Fruit fly (Drosophila melanogaster) whole organism, embryonic: ENCODE data around the gene CG31871.

ENCODE experiments used
- Aef1 ChIP-seq: fragments of 200-800 bp; sonication (Bioruptor generic); IDR thresholded peaks from 3 replicates; pipeline ENCODE4 v1.3.6; 2022; ENCODE audit warnings: missing biosample characterization, missing genetic modification characterization
- CG10274 ChIP-seq: fragments of 200-800 bp; sonication (Bioruptor generic); optimal IDR thresholded peaks from 3 replicates; lab custom pipeline; 2017; ENCODE audit warnings: missing biosample characterization, mild to moderate bottlenecking, missing genetic modification characterization
- CG10462 ChIP-seq: fragments of 200-800 bp; sonication (Bioruptor generic); optimal IDR thresholded peaks from 2 replicates; lab custom pipeline; 2016; ENCODE audit warnings: missing biosample characterization, missing genetic modification characterization
- CG11504 ChIP-seq: fragments of 200-800 bp; sonication (Bioruptor generic); optimal IDR thresholded peaks from 3 replicates; lab custom pipeline; 2019; ENCODE audit warnings: missing biosample characterization, mild to moderate bottlenecking, missing genetic modification characterization, moderate library complexity
- CG13123 ChIP-seq: fragments of 200-800 bp; sonication (Bioruptor generic); optimal IDR thresholded peaks from 2 replicates; lab custom pipeline; 2016; ENCODE audit warnings: missing biosample characterization, missing genetic modification characterization
- CG13775 ChIP-seq: fragments of 200-800 bp; sonication (Bioruptor generic); optimal IDR thresholded peaks from 3 replicates; lab custom pipeline; 2017; ENCODE audit warnings: missing biosample characterization, mild to moderate bottlenecking, missing genetic modification characterization
- CG15011 ChIP-seq: fragments of 200-800 bp; sonication (Bioruptor generic); optimal IDR thresholded peaks from 3 replicates; lab custom pipeline; 2018; ENCODE audit warnings: missing biosample characterization, mild to moderate bottlenecking, missing genetic modification characterization
- CG15073 ChIP-seq: fragments of 200-800 bp; sonication (Bioruptor generic); optimal IDR thresholded peaks from 2 replicates; lab custom pipeline; 2016; ENCODE audit warnings: missing biosample characterization, missing genetic modification characterization
- CG16813 ChIP-seq: fragments of 200-800 bp; sonication (Bioruptor generic); IDR thresholded peaks from 3 replicates; pipeline ENCODE4 v1.3.6; 2022; ENCODE audit warnings: missing biosample characterization, missing genetic modification characterization; ENCODE audit not compliant: partially characterized antibody
- CG17186 ChIP-seq: fragments of 200-800 bp; sonication (Bioruptor generic); optimal IDR thresholded peaks from 3 replicates; lab custom pipeline; 2017; ENCODE audit warnings: missing biosample characterization, missing genetic modification reagents, missing genetic modification characterization
- CG2199 ChIP-seq: fragments of 200-800 bp; sonication (Bioruptor generic); IDR thresholded peaks from 3 replicates; pipeline ENCODE4 v1.3.6; 2022; ENCODE audit warnings: missing biosample characterization, missing genetic modification characterization
- CG31441 ChIP-seq: fragments of 200-800 bp; sonication (Bioruptor generic); IDR thresholded peaks from 2 replicates; pipeline ENCODE4 v1.3.6; 2022; ENCODE audit warnings: missing biosample characterization, missing genetic modification characterization
- CG32767 ChIP-seq: fragments of 200-800 bp; sonication (Bioruptor generic); IDR thresholded peaks from 2 replicates; pipeline ENCODE4 v1.3.6; 2022; ENCODE audit warnings: missing biosample characterization, missing genetic modification characterization
- CG3995 ChIP-seq: fragments of 200-800 bp; sonication (Bioruptor generic); optimal IDR thresholded peaks from 3 replicates; lab custom pipeline; 2016; ENCODE audit warnings: missing biosample characterization, missing genetic modification characterization
- CG4328 ChIP-seq: fragments of 200-800 bp; sonication (Bioruptor generic); optimal IDR thresholded peaks from 3 replicates; lab custom pipeline; 2017; ENCODE audit warnings: missing biosample characterization, missing genetic modification reagents, missing genetic modification characterization
- CG5245 ChIP-seq: fragments of 200-800 bp; sonication (Bioruptor generic); optimal IDR thresholded peaks from 3 replicates; lab custom pipeline; 2016; ENCODE audit warnings: missing biosample characterization, missing genetic modification characterization
- CG5953 ChIP-seq: fragments of 200-800 bp; sonication (Bioruptor generic); IDR thresholded peaks from 2 replicates; pipeline ENCODE4 v1.3.6; 2022; ENCODE audit warnings: missing biosample characterization, missing genetic modification characterization
- CG8281 ChIP-seq: fragments of 200-800 bp; sonication (Bioruptor generic); optimal IDR thresholded peaks from 2 replicates; lab custom pipeline; 2018; ENCODE audit warnings: missing biosample characterization, mild to moderate bottlenecking, missing genetic modification characterization, moderate library complexity
- CG9797 ChIP-seq: fragments of 200-800 bp; sonication (Bioruptor generic); optimal IDR thresholded peaks from 3 replicates; lab custom pipeline; 2018; ENCODE audit warnings: missing biosample characterization, mild to moderate bottlenecking, missing genetic modification characterization
- CoRest ChIP-seq: fragments of 200-800 bp; sonication (Bioruptor generic); optimal IDR thresholded peaks from 3 replicates; lab custom pipeline; 2018; ENCODE audit warnings: missing biosample characterization, mild to moderate bottlenecking, missing genetic modification characterization, moderate library complexity
- Dad ChIP-seq: fragments of 200-800 bp; sonication (Bioruptor generic); optimal IDR thresholded peaks from 3 replicates; lab custom pipeline; 2016; ENCODE audit warnings: missing biosample characterization, missing genetic modification characterization
- Elba2 ChIP-seq: fragments of 200-800 bp; sonication (Bioruptor generic); optimal IDR thresholded peaks from 3 replicates; lab custom pipeline; 2016; ENCODE audit warnings: missing biosample characterization, missing genetic modification characterization
- Ets97D ChIP-seq: fragments of 200-800 bp; sonication (Bioruptor generic); optimal IDR thresholded peaks from 3 replicates; lab custom pipeline; 2016; ENCODE audit warnings: missing biosample characterization, missing genetic modification characterization
- Fer3 ChIP-seq: fragments of 200-800 bp; sonication (Bioruptor generic); optimal IDR thresholded peaks from 2 replicates; lab custom pipeline; 2018; ENCODE audit warnings: missing biosample characterization, mild to moderate bottlenecking, missing genetic modification characterization, moderate library complexity
- Hand ChIP-seq: fragments of 200-800 bp; sonication (Bioruptor generic); optimal IDR thresholded peaks from 2 replicates; lab custom pipeline; 2017; ENCODE audit warnings: mild to moderate bottlenecking, missing biosample characterization, missing genetic modification reagents, missing genetic modification characterization
- Lpt ChIP-seq: fragments of >200 bp; optimal IDR thresholded peaks from 2 replicates; lab custom pipeline; 2018; ENCODE audit warnings: missing biosample characterization, missing genetic modification characterization
- Meics ChIP-seq: fragments of 200-800 bp; sonication (Bioruptor generic); optimal IDR thresholded peaks from 2 replicates; lab custom pipeline; 2017; ENCODE audit warnings: missing biosample characterization, mild to moderate bottlenecking, missing genetic modification characterization
- Opbp ChIP-seq: fragments of 200-800 bp; sonication (Bioruptor generic); IDR thresholded peaks from 3 replicates; pipeline ENCODE4 v1.3.6; 2022; ENCODE audit warnings: missing biosample characterization, missing genetic modification characterization; ENCODE audit not compliant: partially characterized antibody
- Sin3A ChIP-seq: fragments of >200 bp; optimal IDR thresholded peaks from 2 replicates; lab custom pipeline; 2018
- ara ChIP-seq: fragments of 200-800 bp; sonication (Bioruptor generic); IDR thresholded peaks from 2 replicates; pipeline ENCODE4 v1.3.6; 2022; ENCODE audit warnings: missing biosample characterization, missing genetic modification characterization
- cad ChIP-seq: fragments of >200 bp; optimal IDR thresholded peaks from 2 replicates; lab custom pipeline; 2017; ENCODE audit warnings: missing biosample characterization, missing genetic modification characterization
- chif ChIP-seq, 2 experiments: fragments of 200-800 bp; sonication (Bioruptor generic); optimal IDR thresholded peaks; 3 replicates each; lab custom pipeline; 2016; ENCODE audit warnings: missing biosample characterization in 2 of 2, missing genetic modification characterization in 2 of 2
- chn ChIP-seq: fragments of 200-800 bp; sonication (Bioruptor generic); optimal IDR thresholded peaks from 2 replicates; lab custom pipeline; 2016; ENCODE audit warnings: missing biosample characterization, missing genetic modification characterization
- dati ChIP-seq: fragments of 200-800 bp; sonication (Bioruptor generic); IDR thresholded peaks from 2 replicates; pipeline ENCODE4 v1.3.6; 2022; ENCODE audit warnings: missing biosample characterization, missing genetic modification characterization
- ems ChIP-seq: fragments of 200-800 bp; sonication (Bioruptor generic); optimal IDR thresholded peaks from 3 replicates; lab custom pipeline; 2016; ENCODE audit warnings: missing biosample characterization, missing genetic modification characterization
- hth ChIP-seq: fragments of >200 bp; optimal IDR thresholded peaks from 2 replicates; lab custom pipeline; 2017; ENCODE audit warnings: inconsistent platforms
- insv ChIP-seq, 2 experiments: fragments of 200-800 bp; sonication (Bioruptor generic); optimal IDR thresholded peaks; 3 replicates each; lab custom pipeline; 2016 to 2018; ENCODE audit warnings: missing biosample characterization in 2 of 2, missing genetic modification characterization in 2 of 2
- lbe ChIP-seq: fragments of 200-800 bp; sonication (Bioruptor generic); optimal IDR thresholded peaks from 2 replicates; lab custom pipeline; 2016; ENCODE audit warnings: missing biosample characterization, mild to moderate bottlenecking, missing genetic modification characterization
- lov ChIP-seq, 2 experiments: fragments of 200-800 bp in 1 of 2; fragments of >200 bp in 1 of 2; sonication (Bioruptor generic) in 1 of 2; IDR thresholded peaks in 1 of 2; optimal IDR thresholded peaks in 1 of 2; 2 replicates in 1 of 2; 3 replicates in 1 of 2; pipeline versions ENCODE4 v1.3.6 to Lab custom; 2017 to 2022; ENCODE audit warnings: missing biosample characterization in 1 of 2, missing genetic modification characterization in 1 of 2
- org-1 ChIP-seq: fragments of 200-800 bp; sonication (Bioruptor generic); optimal IDR thresholded peaks from 2 replicates; lab custom pipeline; 2017; ENCODE audit warnings: missing biosample characterization, missing genetic modification characterization
- pho ChIP-seq: fragments of 200-800 bp; sonication (Bioruptor generic); optimal IDR thresholded peaks from 2 replicates; lab custom pipeline; 2016; ENCODE audit warnings: missing biosample characterization, missing genetic modification characterization
- ssp ChIP-seq: fragments of 200-800 bp; sonication (Bioruptor generic); IDR thresholded peaks from 2 replicates; pipeline ENCODE4 v1.3.6; 2022; ENCODE audit warnings: missing biosample characterization, missing genetic modification characterization
- stwl ChIP-seq: fragments of 200-800 bp; sonication (Bioruptor generic); optimal IDR thresholded peaks from 3 replicates; lab custom pipeline; 2018; ENCODE audit warnings: missing biosample characterization, mild to moderate bottlenecking, missing genetic modification characterization, moderate library complexity
- tin ChIP-seq: fragments of 200-800 bp; sonication (Bioruptor generic); optimal IDR thresholded peaks from 3 replicates; lab custom pipeline; 2016; ENCODE audit warnings: missing biosample characterization, missing genetic modification characterization
- zen ChIP-seq: fragments of 200-800 bp; sonication (Bioruptor generic); optimal IDR thresholded peaks from 3 replicates; lab custom pipeline; 2018; ENCODE audit warnings: missing biosample characterization, mild to moderate bottlenecking, missing genetic modification characterization, moderate library complexity

Gene CG31871

dm6 chr2L:10646726-10647125 is 15.2 kb upstream of the CG31871 start (continued):
- TF ChIP-seq Fer3 (no peak), stwl (tag; lab: Kevin White, UChicago) (peak; percentile 6), CG4328 (GFP tag; lab: Kevin White, UChicago) (no peak), Sin3A (lab: Kevin White, UChicago) (no peak), Dad (GFP tag; lab: Kevin White, UChicago) (no peak), CG5245 (GFP tag; lab: Kevin White, UChicago) (no peak), CG10274 (GFP tag; lab: Kevin White, UChicago) (no peak), Aef1 (GFP tag; lab: Robert Waterston, UW) (no peak), CG32767 (GFP tag; lab: Robert Waterston, UW) (no peak), insv (GFP tag; optimal IDR thresholded peaks at IDR 0.05; lab: Kevin White, UChicago) (peak in 1 of 2 experiments; percentile 77), CG31441 (GFP tag; lab: Robert Waterston, UW) (peak; percentile 59; the same call in 1 of the 2 replicates), Meics (GFP tag; lab: Kevin White, UChicago) (no peak), CG13123 (GFP tag; lab: Kevin White, UChicago) (no peak), CG13775 (GFP tag; lab: Kevin White, UChicago) (no peak), chn (GFP tag; lab: Kevin White, UChicago) (no peak), Opbp (no peak)

- TF ChIP-seq org-1 (GFP tag; lab: Kevin White, UChicago), result no peak
- peak; percentile 75 for TF ChIP-seq CG3995 (GFP tag; lab: Kevin White, UChicago)
- peak; percentile 99 for TF ChIP-seq Elba2
- 0 out of 2 replicates have a peak, but pooled peaks have one; percentile 48 for TF ChIP-seq CG31441 (GFP tag; lab: Robert Waterston, UW)
- peak in 1 of 2 experiments; percentile 91 for TF ChIP-seq insv (GFP tag; optimal IDR thresholded peaks at IDR 0.05; lab: Kevin White, UChicago)
- no peak for TF ChIP-seq ssp (GFP tag; lab: Robert Waterston, UW)
- no peak for TF ChIP-seq hth (lab: Kevin White, UChicago)
- no peak for TF ChIP-seq ems (GFP tag; lab: Kevin White, UChicago)
- TF ChIP-seq lov (optimal IDR thresholded peaks at IDR 0.05; lab: Kevin White, UChicago), result no peak
- TF ChIP-seq lov (GFP tag; IDR thresholded peaks at IDR 0.05; lab: Robert Waterston, UW), result no peak
- TF ChIP-seq CG16813 (GFP tag; lab: Robert Waterston, UW), result no peak
- peak; percentile 41 for TF ChIP-seq zen
These were observed 14.0 kb upstream of the CG31871 start for dm6 chr2L:10647720-10648349.

- TF ChIP-seq Lpt (GFP tag; lab: Kevin White, UChicago) (no peak), chif (GFP tag; optimal IDR thresholded peaks at IDR 0.05; lab: Kevin White, UChicago) (no peak), lbe (GFP tag; lab: Kevin White, UChicago) (no peak), CG17186 (GFP tag; lab: Kevin White, UChicago) (no peak)
- TF ChIP-seq, all 482 proteins: peak for 0
These were observed 10.6 kb upstream of the CG31871 start, which contains the start of gene dbf for dm6 chr2L:10651313-10651712. TSS of gene dbf (plus strand) at chr2L:10651613.

dm6 chr2L:10654520-10654919 is 7.4 kb upstream of the CG31871 start:
- TF ChIP-seq Ets97D, result no peak
- no peak for TF ChIP-seq CoRest (tag; lab: Kevin White, UChicago)
- TF ChIP-seq CG8281 (tag; lab: Kevin White, UChicago), result no peak
- TF ChIP-seq org-1 (GFP tag; lab: Kevin White, UChicago), result no peak
- no peak for TF ChIP-seq CG10462 (GFP tag; lab: Kevin White, UChicago)
- TF ChIP-seq cad, result no peak
- no peak for TF ChIP-seq ara (GFP tag; lab: Robert Waterston, UW)
- TF ChIP-seq tin (GFP tag; lab: Kevin White, UChicago), result no peak
- TF ChIP-seq CG11504 (tag; lab: Kevin White, UChicago), result peak; percentile 99
- TF ChIP-seq CG15073, result no peak
- no peak for TF ChIP-seq CG5953
- TF ChIP-seq zen, result peak; percentile 19
- no peak for TF ChIP-seq CG15011 (GFP tag; lab: Kevin White, UChicago)
- no peak for TF ChIP-seq CG13123 (GFP tag; lab: Kevin White, UChicago)
- no peak for TF ChIP-seq CG9797 (GFP tag; lab: Kevin White, UChicago)
- TF ChIP-seq Meics (GFP tag; lab: Kevin White, UChicago), result no peak
- no peak for TF ChIP-seq Hand (GFP tag; lab: Kevin White, UChicago)
- 0 out of 3 replicates have a peak, but pooled peaks have one; percentile 30 for TF ChIP-seq CG2199
- TF ChIP-seq dati (GFP tag; lab: Robert Waterston, UW), result no peak
- TF ChIP-seq pho (GFP tag; lab: Kevin White, UChicago), result no peak
- TF ChIP-seq CG5245 (GFP tag; lab: Kevin White, UChicago), result no peak
